Fruit fly (Drosophila melanogaster): Measurements from ENCODE around the gene CCT2.

CCT2 gene

dm6 chrX:9106212-9106774 lies 17.0 kb downstream of the CCT2 start, which contains the start of gene Bx42 (continued):
- TF ChIP-seq CG2120 (GFP tag; optimal IDR thresholded peaks at IDR 0.05) (no peak), Elba2 (GFP tag; optimal IDR thresholded peaks at IDR 0.05) (no peak), slbo (GFP tag; IDR thresholded peaks at IDR 0.05) (no peak), CG6654 (GFP tag; optimal IDR thresholded peaks at IDR 0.05) (no peak), sima (GFP tag; optimal IDR thresholded peaks at IDR 0.05) (no peak), so (GFP tag; IDR thresholded peaks at IDR 0.05) (no peak), tin (GFP tag; optimal IDR thresholded peaks at IDR 0.05) (no peak), CG16863 (GFP tag; optimal IDR thresholded peaks at IDR 0.05) (no peak), Bteb2 (GFP tag; optimal IDR thresholded peaks at IDR 0.05) (no peak), stwl (tag; optimal IDR thresholded peaks at IDR 0.05) (no peak), CG11085 (GFP tag; IDR thresholded peaks at IDR 0.05) (no peak), CG16815 (GFP tag; optimal IDR thresholded peaks at IDR 0.05) (no peak), sug (tag; optimal IDR thresholded peaks at IDR 0.05) (no peak), zfh2 (GFP tag; optimal IDR thresholded peaks at IDR 0.05) (no peak), esg (GFP tag; conservative IDR thresholded peaks at IDR 0.05) (no peak), ken (GFP tag; IDR thresholded peaks at IDR 0.05) (no peak), CG31224 (GFP tag; IDR thresholded peaks at IDR 0.05) (no peak), tgo (GFP tag; IDR thresholded peaks at IDR 0.05) (no peak), CG15601 (tag; optimal IDR thresholded peaks at IDR 0.05) (no peak), CG14965 (GFP tag; optimal IDR thresholded peaks at IDR 0.05; ENCODE audit: borderline replicate concordance) (no peak), CG15514 (GFP tag; optimal IDR thresholded peaks at IDR 0.05) (no peak), Deaf1 (tag; optimal IDR thresholded peaks at IDR 0.05) (no peak), CG10366 (GFP tag; IDR thresholded peaks at IDR 0.05) (no peak), CrebB (tag; optimal IDR thresholded peaks at IDR 0.05) (no peak), pzg (GFP tag; optimal IDR thresholded peaks at IDR 0.05) (peak; percentile 57), btn (GFP tag; optimal IDR thresholded peaks at IDR 0.05) (no peak), Fer2 (tag; optimal IDR thresholded peaks at IDR 0.05) (no peak), org-1 (GFP tag; optimal IDR thresholded peaks at IDR 0.05) (no peak), danr (GFP tag; IDR thresholded peaks at IDR 0.05) (no peak), CG3838 (GFP tag; optimal IDR thresholded peaks at IDR 0.05) (no peak), h (optimal IDR thresholded peaks at IDR 0.05) (no peak), schlank (tag; optimal IDR thresholded peaks at IDR 0.05) (no peak), Lpt (GFP tag; optimal IDR thresholded peaks at IDR 0.05) (no peak), twi (tag; optimal IDR thresholded peaks at IDR 0.05) (no peak), Lhr (GFP tag; optimal IDR thresholded peaks at IDR 0.05) (peak; percentile 31), GATAe (GFP tag; conservative IDR thresholded peaks at IDR 0.05) (no peak), YL-1 (GFP tag; optimal IDR thresholded peaks at IDR 0.05) (peak; percentile 26), MTF-1 (GFP tag; optimal IDR thresholded peaks at IDR 0.05; ENCODE audit: borderline replicate concordance) (no peak), Ravus (GFP tag; IDR thresholded peaks at IDR 0.05) (no peak), bbx (GFP tag; IDR thresholded peaks at IDR 0.05; ENCODE audit: partially characterized antibody) (peak; percentile 15; the same call in 1 of the 2 replicates), CG33213 (GFP tag; optimal IDR thresholded peaks at IDR 0.05) (no peak), Pdp1 (GFP tag; optimal IDR thresholded peaks at IDR 0.05) (peak in 1 of 2 experiments; percentile 27), Ets65A (GFP tag) (no peak), CG10321 (GFP tag; IDR thresholded peaks at IDR 0.05) (no peak), Sin3A (optimal IDR thresholded peaks at IDR 0.05) (peak; percentile 1), jumu (GFP tag; optimal IDR thresholded peaks at IDR 0.05) (no peak), CG1602 (GFP tag; optimal IDR thresholded peaks at IDR 0.05) (no peak), CG9797 (GFP tag; optimal IDR thresholded peaks at IDR 0.05) (peak; percentile 23), dmrt11E (tag; optimal IDR thresholded peaks at IDR 0.05) (no peak), CG9876 (GFP tag; optimal IDR thresholded peaks at IDR 0.05) (peak; percentile 54), CG18262 (tag; optimal IDR thresholded peaks at IDR 0.05) (no peak), row (GFP tag; IDR thresholded peaks at IDR 0.05) (peak; percentile 71; the same call in 2 of the 3 replicates)
